Worm (Caenorhabditis elegans) whole organism, young adult: ENCODE results near the gene C33D3.5.

Experiments used
- egl-44 ChIP-seq: fragments of 200-800 bp; sonication (Bioruptor generic); IDR thresholded peaks from 2 replicates; pipeline ENCODE4 v1.3.6; 2022; ENCODE audit warnings: missing genetic modification reagents, missing genetic modification characterization, missing compliant biosample characterization
- hlh-12 ChIP-seq: sonication (generic microtip); optimal IDR thresholded peaks from 2 replicates; lab custom pipeline; 2016; ENCODE audit warnings: missing genetic modification characterization, missing compliant biosample characterization

DNA sequence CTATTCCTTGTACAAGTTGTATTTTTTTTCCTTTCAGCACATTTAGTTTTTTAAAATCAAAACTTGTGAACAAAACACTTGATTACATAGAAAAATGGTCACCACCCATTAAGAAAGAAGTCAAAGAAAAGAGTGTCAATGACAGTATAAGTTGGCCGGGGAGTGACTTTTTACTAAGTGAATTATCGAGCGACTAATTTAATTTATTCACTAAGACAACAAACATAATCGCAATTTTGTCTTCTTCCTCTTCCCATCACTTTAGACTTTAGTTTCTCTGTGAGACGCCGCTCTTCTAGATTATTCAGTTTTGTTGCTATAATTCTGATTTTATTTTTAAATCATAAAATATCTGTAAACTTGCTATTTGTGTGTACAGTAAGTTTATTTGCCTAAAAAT lies 22.9 kb downstream of the C33D3.5 start:
- TF ChIP-seq egl-44 (GFP tag; lab: Robert Waterston, UW), result no peak
- TF ChIP-seq hlh-12, result no peak
